Worm (Caenorhabditis elegans) whole organism, L2 larva: Measurements from ENCODE around the gene F38C2.4.

Source experiments
- Y55F3AM.14 ChIP-seq: fragments of 200-800 bp; sonication (Bioruptor generic); optimal IDR thresholded peaks from 2 replicates; lab custom pipeline; 2018; ENCODE audit warnings: mild to moderate bottlenecking, missing genetic modification characterization, missing compliant biosample characterization
- blmp-1 ChIP-seq: sonication (generic microtip); optimal IDR thresholded peaks from 2 replicates; lab custom pipeline; 2017; ENCODE audit warnings: missing genetic modification characterization, mild to moderate bottlenecking, missing compliant biosample characterization, antibody characterized with exemption, moderate library complexity; ENCODE audit not compliant: insufficient read depth
- ceh-16 ChIP-seq: fragments of 150-350 bp; optimal IDR thresholded peaks from 2 replicates; lab custom pipeline; 2014; ENCODE audit warnings: missing biosample characterization, missing genetic modification characterization
- dmd-4 ChIP-seq: sonication (generic microtip); optimal IDR thresholded peaks from 2 replicates; lab custom pipeline; 2017; ENCODE audit warnings: missing biosample characterization, missing genetic modification characterization
- egl-27 ChIP-seq: sonication (generic microtip); optimal IDR thresholded peaks from 3 replicates; lab custom pipeline; 2017; ENCODE audit warnings: missing biosample characterization, missing genetic modification reagents, missing genetic modification characterization
- elt-1 ChIP-seq: fragments of 150-350 bp; optimal IDR thresholded peaks from 2 replicates; lab custom pipeline; 2014; ENCODE audit warnings: missing biosample characterization, missing genetic modification characterization
- elt-3 ChIP-seq: sonication (generic microtip); optimal IDR thresholded peaks from 2 replicates; lab custom pipeline; 2017; ENCODE audit warnings: missing biosample characterization, missing genetic modification characterization
- fos-1 ChIP-seq: fragments of 150-350 bp; optimal IDR thresholded peaks from 2 replicates; lab custom pipeline; 2014; ENCODE audit warnings: missing biosample characterization, missing genetic modification characterization
- lin-11 ChIP-seq: fragments of 150-350 bp; sonication (generic microtip); optimal IDR thresholded peaks from 2 replicates; lab custom pipeline; 2014; ENCODE audit warnings: missing biosample characterization, missing genetic modification characterization, inconsistent platforms, mixed read lengths
- lin-39 ChIP-seq: fragments of 150-350 bp; optimal IDR thresholded peaks from 2 replicates; lab custom pipeline; 2014; ENCODE audit warnings: missing biosample characterization, missing genetic modification reagents, missing genetic modification characterization
- lsy-2 ChIP-seq, 2 experiments: fragments of 150-350 bp in 1 of 2; sonication (generic microtip) in 1 of 2; optimal IDR thresholded peaks; 2 replicates each; lab custom pipeline; 2014 to 2017; ENCODE audit warnings: missing biosample characterization in 2 of 2, missing genetic modification characterization in 2 of 2
- mab-5 ChIP-seq: fragments of 150-350 bp; optimal IDR thresholded peaks from 2 replicates; lab custom pipeline; 2014; ENCODE audit warnings: missing biosample characterization, missing genetic modification characterization
- mdl-1 ChIP-seq, 2 experiments: fragments of 150-350 bp in 1 of 2; sonication (generic microtip) in 1 of 2; optimal IDR thresholded peaks; 2 replicates each; lab custom pipeline; 2017; ENCODE audit warnings: missing biosample characterization in 2 of 2, missing genetic modification characterization in 2 of 2
- nhr-10 ChIP-seq: sonication (generic microtip); optimal IDR thresholded peaks from 2 replicates; lab custom pipeline; 2017; ENCODE audit warnings: missing biosample characterization, missing genetic modification characterization
- nhr-11 ChIP-seq: fragments of 150-350 bp; optimal IDR thresholded peaks from 2 replicates; lab custom pipeline; 2014; ENCODE audit warnings: missing biosample characterization, missing genetic modification characterization
- nhr-12 ChIP-seq: fragments of 150-350 bp; optimal IDR thresholded peaks from 2 replicates; lab custom pipeline; 2014; ENCODE audit warnings: missing biosample characterization, missing genetic modification characterization
- nhr-21 ChIP-seq: fragments of 150-350 bp; optimal IDR thresholded peaks from 2 replicates; lab custom pipeline; 2014; ENCODE audit warnings: missing biosample characterization, missing genetic modification characterization
- nhr-23 ChIP-seq: fragments of 150-350 bp; optimal IDR thresholded peaks from 2 replicates; lab custom pipeline; 2014; ENCODE audit warnings: missing biosample characterization, missing genetic modification reagents, missing genetic modification characterization
- nhr-237 ChIP-seq: fragments of 150-350 bp; optimal IDR thresholded peaks from 2 replicates; lab custom pipeline; 2014; ENCODE audit warnings: missing biosample characterization, missing genetic modification characterization
- nhr-25 ChIP-seq: fragments of 150-350 bp; sonication (generic microtip); optimal IDR thresholded peaks from 3 replicates; lab custom pipeline; 2014; ENCODE audit warnings: missing biosample characterization, missing genetic modification characterization
- nhr-6 ChIP-seq: fragments of 150-350 bp; optimal IDR thresholded peaks from 2 replicates; lab custom pipeline; 2014; ENCODE audit warnings: missing biosample characterization, missing genetic modification characterization
- nhr-77 ChIP-seq: fragments of 150-350 bp; optimal IDR thresholded peaks from 2 replicates; lab custom pipeline; 2014; ENCODE audit warnings: missing biosample characterization, missing genetic modification characterization
- peb-1 ChIP-seq: fragments of 150-350 bp; optimal IDR thresholded peaks from 2 replicates; lab custom pipeline; 2014; ENCODE audit warnings: missing biosample characterization, missing genetic modification characterization
- skn-1 ChIP-seq: sonication (generic microtip); optimal IDR thresholded peaks from 2 replicates; lab custom pipeline; 2017; ENCODE audit warnings: missing biosample characterization, missing genetic modification characterization
- sma-3 ChIP-seq: sonication (generic microtip); optimal IDR thresholded peaks from 2 replicates; lab custom pipeline; 2016; ENCODE audit warnings: missing genetic modification reagents, missing genetic modification characterization, missing compliant biosample characterization
- sma-9 ChIP-seq, 2 experiments: fragments of 150-350 bp in 1 of 2; sonication (generic microtip) in 1 of 2; optimal IDR thresholded peaks; 2 replicates each; lab custom pipeline; 2014 to 2016; ENCODE audit warnings: missing genetic modification characterization in 2 of 2, mild to moderate bottlenecking in 1 of 2, missing biosample characterization in 1 of 2, missing compliant biosample characterization in 1 of 2, missing genetic modification reagents in 1 of 2, moderate library complexity in 1 of 2
- unc-39 ChIP-seq: fragments of 150-350 bp; optimal IDR thresholded peaks from 2 replicates; lab custom pipeline; 2014; ENCODE audit warnings: missing biosample characterization, missing genetic modification characterization
- unc-55 ChIP-seq: fragments of 150-350 bp; sonication (generic microtip); optimal IDR thresholded peaks from 3 replicates; lab custom pipeline; 2014; ENCODE audit warnings: missing biosample characterization, missing genetic modification reagents, missing genetic modification characterization
- zag-1 ChIP-seq: fragments of 150-350 bp; optimal IDR thresholded peaks from 2 replicates; lab custom pipeline; 2014; ENCODE audit warnings: missing biosample characterization, missing genetic modification characterization
- ztf-4 ChIP-seq: fragments of 150-350 bp; optimal IDR thresholded peaks from 2 replicates; lab custom pipeline; 2014; ENCODE audit warnings: missing biosample characterization, missing genetic modification characterization

F38C2.4 gene

DNA sequence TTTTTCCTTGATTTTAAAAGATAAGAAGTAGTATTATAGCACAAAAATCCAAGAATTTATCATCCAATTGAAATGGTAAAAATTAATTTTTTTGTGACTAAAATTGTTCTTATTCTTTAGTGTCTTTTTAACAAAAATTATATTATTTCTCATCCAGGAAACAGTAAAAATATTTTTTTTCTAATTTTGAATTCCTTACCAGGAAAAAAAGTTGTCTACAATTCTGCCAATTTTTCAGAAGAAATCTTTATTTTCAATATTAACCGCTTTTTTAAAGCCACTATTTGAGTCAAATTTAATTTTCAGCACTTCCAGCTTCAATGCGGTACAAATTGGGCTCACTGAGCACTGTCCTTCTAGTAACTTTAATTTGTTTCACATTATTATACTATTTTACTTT, at the start of gene F38C2.4:
F38C2.4 (plus strand) TSS at position 301 of the 400 bp plus-strand sequence.
- TF ChIP-seq fos-1 (tag; lab: Kevin White, UChicago), result no peak
- no peak for TF ChIP-seq dmd-4 (tag; lab: Kevin White, UChicago)
- TF ChIP-seq ztf-4 (tag; lab: Kevin White, UChicago), result no peak
- no peak for TF ChIP-seq nhr-10 (tag; lab: Kevin White, UChicago)
- no peak for TF ChIP-seq blmp-1 (tag; lab: Kevin White, UChicago)
- TF ChIP-seq lsy-2 (tag; optimal IDR thresholded peaks at IDR 0.05; lab: Kevin White, UChicago), result no peak
- TF ChIP-seq lin-39 (tag; lab: Kevin White, UChicago), result no peak
- TF ChIP-seq ceh-16 (tag; lab: Kevin White, UChicago), result no peak
- TF ChIP-seq mab-5 (tag; lab: Kevin White, UChicago), result no peak
- TF ChIP-seq sma-9 (GFP tag; optimal IDR thresholded peaks at IDR 0.05; lab: Kevin White, UChicago), result no peak
- no peak for TF ChIP-seq sma-9 (tag; optimal IDR thresholded peaks at IDR 0.05; lab: Kevin White, UChicago)
- no peak for TF ChIP-seq lin-11 (tag; lab: Kevin White, UChicago)
- TF ChIP-seq, all 48 proteins: peak for 0

DNA sequence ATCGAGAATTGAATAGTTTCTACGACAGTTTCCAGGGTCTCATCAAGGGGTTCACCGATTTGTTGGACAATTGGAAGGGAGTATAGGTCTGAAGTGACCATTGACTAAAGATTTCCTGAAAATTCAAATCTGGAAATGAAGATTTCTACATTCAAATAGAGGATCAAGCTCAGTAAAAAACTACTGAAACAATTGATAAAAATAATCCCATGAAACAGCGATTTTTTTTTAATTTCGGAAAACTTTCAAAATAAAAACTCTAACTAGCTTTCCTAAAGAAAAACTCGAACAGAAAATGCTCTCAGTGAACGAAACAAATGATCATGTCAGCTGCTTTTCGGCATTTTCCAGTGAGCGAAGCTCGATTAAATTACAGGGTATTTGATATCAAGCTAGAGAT, 49.5 kb upstream of the F38C2.4 start, which contains the start of gene srv-11:
srv-11 (minus strand) TSS at position 101 of the 400 bp plus-strand sequence.
- TF ChIP-seq nhr-21 (tag; lab: Kevin White, UChicago), result no peak
- no peak for TF ChIP-seq nhr-10 (tag; lab: Kevin White, UChicago)
- no peak for TF ChIP-seq egl-27 (tag; lab: Kevin White, UChicago)
- no peak for TF ChIP-seq skn-1 (tag; lab: Kevin White, UChicago)
- no peak for TF ChIP-seq peb-1 (tag; lab: Kevin White, UChicago)
- no peak for TF ChIP-seq fos-1 (tag; lab: Kevin White, UChicago)
- no peak for TF ChIP-seq nhr-6
- TF ChIP-seq Y55F3AM.14 (GFP tag; lab: Kevin White, UChicago), result no peak
- no peak for TF ChIP-seq lin-11 (tag; lab: Kevin White, UChicago)
- no peak for TF ChIP-seq nhr-25 (tag; lab: Kevin White, UChicago)
- TF ChIP-seq sma-3 (GFP tag; lab: Kevin White, UChicago), result no peak
- no peak for TF ChIP-seq elt-1
- TF ChIP-seq lin-39 (tag; lab: Kevin White, UChicago), result no peak

DNA sequence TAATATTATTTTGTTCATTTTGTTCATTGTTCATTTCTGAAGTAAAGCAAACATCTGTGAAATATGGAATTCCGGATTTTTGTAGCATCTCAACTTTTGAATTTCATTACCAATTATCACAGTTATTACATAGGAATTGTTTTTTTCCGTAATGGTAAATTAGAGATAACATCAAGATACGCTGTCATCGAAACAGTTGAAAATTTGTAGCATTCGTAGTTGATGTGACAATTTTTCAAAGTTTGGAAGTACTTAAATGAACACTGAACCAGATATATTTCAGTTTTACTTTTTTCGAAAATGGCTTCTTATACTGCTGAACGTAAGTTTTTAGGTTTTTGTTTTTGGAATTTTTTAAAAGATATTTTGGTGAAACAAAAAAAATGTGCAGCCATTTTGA, 45.3 kb upstream of the F38C2.4 start, which contains the start of gene H25K10.4:
H25K10.4 (plus strand) TSS at position 301 of the 400 bp plus-strand sequence.
- TF ChIP-seq dmd-4 (tag; lab: Kevin White, UChicago), result no peak
- no peak for TF ChIP-seq elt-3 (tag; lab: Kevin White, UChicago)
- TF ChIP-seq nhr-25 (tag; lab: Kevin White, UChicago), result no peak
- TF ChIP-seq mdl-1 (tag; optimal IDR thresholded peaks at IDR 0.05; lab: Kevin White, UChicago), result no peak
- no peak for TF ChIP-seq unc-39 (tag; lab: Kevin White, UChicago)

DNA sequence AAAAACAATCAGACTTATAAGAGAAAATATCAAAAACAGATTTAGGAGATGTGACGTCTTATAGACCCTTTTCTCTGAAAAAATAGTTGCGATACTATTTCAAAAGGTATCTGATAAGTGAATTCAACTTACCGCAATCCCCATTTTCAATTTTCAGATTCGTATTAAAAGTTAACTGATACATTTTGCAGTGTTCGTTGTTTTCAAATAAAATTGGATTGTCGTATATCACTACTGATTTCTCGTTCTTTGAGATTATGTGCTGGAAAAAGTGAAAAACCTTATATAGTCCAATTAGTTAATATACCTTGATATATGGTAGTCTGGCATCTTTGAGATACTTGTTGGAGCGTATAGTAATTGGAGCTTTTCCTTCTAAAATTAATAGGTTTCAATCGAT, 40.6 kb upstream of the F38C2.4 start:
- TF ChIP-seq nhr-23 (tag; lab: Kevin White, UChicago), result no peak
- no peak for TF ChIP-seq egl-27 (tag; lab: Kevin White, UChicago)
- TF ChIP-seq Y55F3AM.14 (GFP tag; lab: Kevin White, UChicago), result no peak
- no peak for TF ChIP-seq elt-1
- no peak for TF ChIP-seq mab-5 (tag; lab: Kevin White, UChicago)
- no peak for TF ChIP-seq nhr-77 (tag; lab: Kevin White, UChicago)
- no peak for TF ChIP-seq nhr-11 (tag; lab: Kevin White, UChicago)
- TF ChIP-seq zag-1 (tag; lab: Kevin White, UChicago), result no peak
- TF ChIP-seq nhr-237 (tag; lab: Kevin White, UChicago), result no peak
- no peak for TF ChIP-seq lsy-2 (tag; optimal IDR thresholded peaks at IDR 0.05; lab: Kevin White, UChicago)

DNA sequence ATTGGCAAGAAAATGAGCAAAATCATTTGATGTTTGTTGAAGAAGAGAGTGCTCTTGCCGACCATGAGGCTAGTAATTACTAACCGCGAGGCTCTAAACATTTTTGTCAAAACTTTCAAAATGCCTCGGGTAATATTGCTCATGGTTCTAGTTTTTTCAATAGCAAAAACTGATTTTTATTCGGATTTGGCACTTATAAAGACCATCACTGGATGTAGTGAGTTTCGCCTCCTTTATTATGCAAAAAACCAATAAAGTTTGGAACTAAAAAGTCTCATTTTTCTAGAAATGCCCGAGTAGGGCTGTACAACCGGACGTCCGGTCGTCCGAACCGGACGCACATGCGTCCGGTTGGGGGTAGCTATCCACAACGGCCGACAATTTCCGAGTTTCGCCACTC, 38.0 kb upstream of the F38C2.4 start, which contains the start of the genes hpa-1 and irld-39:
hpa-1 (minus strand) TSS at position 101 of the 400 bp plus-strand sequence.
irld-39 (plus strand) TSS at position 121 of the 400 bp plus-strand sequence.
- TF ChIP-seq nhr-12 (tag; lab: Kevin White, UChicago) (no peak), lin-39 (tag; lab: Kevin White, UChicago) (no peak), unc-55 (GFP tag; lab: Kevin White, UChicago) (no peak), nhr-21 (tag; lab: Kevin White, UChicago) (no peak), elt-3 (tag; lab: Kevin White, UChicago) (no peak), fos-1 (tag; lab: Kevin White, UChicago) (no peak), ztf-4 (tag; lab: Kevin White, UChicago) (no peak)
